Fruit fly (Drosophila melanogaster) whole organism, embryonic: ENCODE measurements around the gene CG17625.

ENCODE experiments used
- ATbp ChIP-seq: fragments of 200-800 bp; sonication (Bioruptor generic); optimal IDR thresholded peaks from 2 replicates; lab custom pipeline; 2017; ENCODE audit warnings: missing biosample characterization, mild to moderate bottlenecking, missing genetic modification characterization, missing genetic modification reagents
- Atf-2 ChIP-seq: fragments of 200-800 bp; sonication (Bioruptor generic); optimal IDR thresholded peaks from 2 replicates; lab custom pipeline; 2016; ENCODE audit warnings: missing biosample characterization, missing genetic modification characterization
- Bgb ChIP-seq: fragments of 200-800 bp; sonication (Bioruptor generic); IDR thresholded peaks from 2 replicates; pipeline ENCODE4 v1.3.6; 2022; ENCODE audit warnings: missing biosample characterization, missing genetic modification characterization; ENCODE audit not compliant: partially characterized antibody
- Blimp-1 ChIP-seq: fragments of 200-800 bp; sonication (Bioruptor generic); optimal IDR thresholded peaks from 3 replicates; lab custom pipeline; 2018; ENCODE audit warnings: missing biosample characterization, missing genetic modification characterization, mild to moderate bottlenecking, moderate library complexity, missing genetic modification reagents
- CG10209 ChIP-seq: fragments of 200-800 bp; sonication (Bioruptor generic); optimal IDR thresholded peaks from 3 replicates; lab custom pipeline; 2017; ENCODE audit warnings: missing biosample characterization, mild to moderate bottlenecking, missing genetic modification characterization, missing genetic modification reagents
- CG10267 ChIP-seq: fragments of 200-800 bp; sonication (Bioruptor generic); optimal IDR thresholded peaks from 2 replicates; lab custom pipeline; 2018; ENCODE audit warnings: missing biosample characterization, mild to moderate bottlenecking, missing genetic modification characterization, moderate library complexity
- CG10979 ChIP-seq: fragments of 200-800 bp; sonication (Bioruptor generic); optimal IDR thresholded peaks from 2 replicates; lab custom pipeline; 2018; ENCODE audit warnings: missing biosample characterization, mild to moderate bottlenecking, missing genetic modification characterization, moderate library complexity
- CG12071 ChIP-seq: fragments of 200-800 bp; sonication (Bioruptor generic); optimal IDR thresholded peaks from 3 replicates; lab custom pipeline; 2018; ENCODE audit warnings: missing biosample characterization, mild to moderate bottlenecking, missing genetic modification characterization
- CG12659 ChIP-seq: fragments of 200-800 bp; sonication (Bioruptor generic); optimal IDR thresholded peaks from 3 replicates; lab custom pipeline; 2017; ENCODE audit warnings: mild to moderate bottlenecking, missing biosample characterization, missing genetic modification reagents, missing genetic modification characterization
- CG14014 ChIP-seq: fragments of 200-800 bp; sonication (Bioruptor generic); IDR thresholded peaks from 2 replicates; pipeline ENCODE4 v1.3.6; 2022; ENCODE audit warnings: missing biosample characterization, missing genetic modification characterization
- CG14441 ChIP-seq: fragments of 200-800 bp; sonication (Bioruptor generic); IDR thresholded peaks from 2 replicates; pipeline ENCODE4 v1.3.6; 2022; ENCODE audit warnings: missing biosample characterization, missing genetic modification characterization
- CG15011 ChIP-seq: fragments of 200-800 bp; sonication (Bioruptor generic); optimal IDR thresholded peaks from 3 replicates; lab custom pipeline; 2018; ENCODE audit warnings: missing biosample characterization, mild to moderate bottlenecking, missing genetic modification characterization
- CG17361 ChIP-seq: fragments of 200-800 bp; sonication (Bioruptor generic); IDR thresholded peaks from 3 replicates; pipeline ENCODE4 v1.3.6; 2022; ENCODE audit warnings: missing biosample characterization, missing genetic modification characterization
- CG18011 ChIP-seq: fragments of 200-800 bp; sonication (Bioruptor generic); optimal IDR thresholded peaks from 2 replicates; lab custom pipeline; 2017; ENCODE audit warnings: missing biosample characterization, missing genetic modification characterization, mild to moderate bottlenecking, moderate library complexity, missing genotype
- CG18476 ChIP-seq: fragments of 200-800 bp; sonication (Bioruptor generic); optimal IDR thresholded peaks from 2 replicates; lab custom pipeline; 2016; ENCODE audit warnings: missing biosample characterization, mild to moderate bottlenecking, missing genetic modification characterization
- CG2712 ChIP-seq: fragments of 200-800 bp; optimal IDR thresholded peaks from 3 replicates; lab custom pipeline; 2019; ENCODE audit warnings: missing biosample characterization, mild to moderate bottlenecking, missing genetic modification characterization, moderate library complexity
- CG2889 ChIP-seq: fragments of 200-800 bp; sonication (Bioruptor generic); IDR thresholded peaks from 3 replicates; pipeline ENCODE4 v1.3.6; 2022; ENCODE audit warnings: missing biosample characterization, missing genetic modification characterization
- CG3995 ChIP-seq: fragments of 200-800 bp; sonication (Bioruptor generic); optimal IDR thresholded peaks from 3 replicates; lab custom pipeline; 2016; ENCODE audit warnings: missing biosample characterization, missing genetic modification characterization
- CG4854 ChIP-seq: fragments of 200-800 bp; sonication (Bioruptor generic); optimal IDR thresholded peaks from 2 replicates; lab custom pipeline; 2016; ENCODE audit warnings: missing biosample characterization, missing genetic modification characterization, inconsistent platforms
- CG5180 ChIP-seq: fragments of 200-800 bp; sonication (Bioruptor generic); optimal IDR thresholded peaks from 3 replicates; lab custom pipeline; 2017; ENCODE audit warnings: missing biosample characterization, missing genetic modification characterization, mild to moderate bottlenecking, moderate library complexity, missing genetic modification reagents
- CG7963 ChIP-seq: fragments of 200-800 bp; sonication (Bioruptor generic); IDR thresholded peaks from 3 replicates; pipeline ENCODE4 v1.3.6; 2022; ENCODE audit warnings: missing biosample characterization, missing genetic modification characterization; ENCODE audit not compliant: partially characterized antibody
- CG9727 ChIP-seq: fragments of 200-800 bp; sonication (Bioruptor generic); optimal IDR thresholded peaks from 3 replicates; lab custom pipeline; 2017; ENCODE audit warnings: missing biosample characterization, mild to moderate bottlenecking, missing genetic modification characterization
- CHES-1-like ChIP-seq: fragments of 200-800 bp; sonication (Bioruptor generic); optimal IDR thresholded peaks from 2 replicates; lab custom pipeline; 2016; ENCODE audit warnings: missing biosample characterization, missing genetic modification characterization
- Chrac-16 ChIP-seq: fragments of 200-800 bp; sonication (Bioruptor generic); optimal IDR thresholded peaks from 3 replicates; lab custom pipeline; 2016; ENCODE audit warnings: missing biosample characterization, missing genetic modification characterization
- Dad ChIP-seq: fragments of 200-800 bp; sonication (Bioruptor generic); optimal IDR thresholded peaks from 3 replicates; lab custom pipeline; 2016; ENCODE audit warnings: missing biosample characterization, missing genetic modification characterization
- Hand ChIP-seq: fragments of 200-800 bp; sonication (Bioruptor generic); optimal IDR thresholded peaks from 2 replicates; lab custom pipeline; 2017; ENCODE audit warnings: mild to moderate bottlenecking, missing biosample characterization, missing genetic modification reagents, missing genetic modification characterization
- NC2α ChIP-seq: fragments of 200-800 bp; sonication (Bioruptor generic); optimal IDR thresholded peaks from 2 replicates; lab custom pipeline; 2016; ENCODE audit warnings: missing biosample characterization, missing genetic modification characterization
- Opbp ChIP-seq: fragments of 200-800 bp; sonication (Bioruptor generic); IDR thresholded peaks from 3 replicates; pipeline ENCODE4 v1.3.6; 2022; ENCODE audit warnings: missing biosample characterization, missing genetic modification characterization; ENCODE audit not compliant: partially characterized antibody
- Rx ChIP-seq: fragments of 200-800 bp; sonication (Bioruptor generic); IDR thresholded peaks from 2 replicates; pipeline ENCODE4 v1.3.6; 2022; ENCODE audit warnings: missing biosample characterization, missing genetic modification characterization
- TFAM ChIP-seq: fragments of 200-800 bp; sonication (Bioruptor generic); optimal IDR thresholded peaks from 2 replicates; lab custom pipeline; 2017; ENCODE audit warnings: missing biosample characterization, missing genetic modification characterization, inconsistent platforms
- Xbp1 ChIP-seq: fragments of 200-800 bp; sonication (Bioruptor generic); optimal IDR thresholded peaks from 3 replicates; lab custom pipeline; 2016; ENCODE audit warnings: missing biosample characterization, mild to moderate bottlenecking, missing genetic modification characterization
- bcd ChIP-seq: fragments of 200-800 bp; sonication (Bioruptor generic); optimal IDR thresholded peaks from 2 replicates; lab custom pipeline; 2017; ENCODE audit warnings: missing biosample characterization, mild to moderate bottlenecking, missing genetic modification characterization
- cg ChIP-seq: fragments of 200-800 bp; sonication (Bioruptor generic); optimal IDR thresholded peaks from 3 replicates; lab custom pipeline; 2019; ENCODE audit warnings: missing biosample characterization, mild to moderate bottlenecking, missing genetic modification characterization, moderate library complexity
- grn ChIP-seq: fragments of 200-800 bp; sonication (Bioruptor generic); optimal IDR thresholded peaks from 3 replicates; lab custom pipeline; 2017; ENCODE audit warnings: missing biosample characterization, missing genetic modification characterization
- h ChIP-seq: fragments of >200 bp; optimal IDR thresholded peaks from 2 replicates; lab custom pipeline; 2017
- hb ChIP-seq: fragments of 200-800 bp; sonication (Bioruptor generic); IDR thresholded peaks from 3 replicates; pipeline ENCODE4 v1.3.6; 2022; ENCODE audit warnings: missing biosample characterization, missing genetic modification characterization; ENCODE audit not compliant: partially characterized antibody
- hth ChIP-seq: fragments of >200 bp; optimal IDR thresholded peaks from 2 replicates; lab custom pipeline; 2017; ENCODE audit warnings: inconsistent platforms
- jumu ChIP-seq: fragments of 200-800 bp; sonication (Bioruptor generic); optimal IDR thresholded peaks from 3 replicates; lab custom pipeline; 2016; ENCODE audit warnings: missing biosample characterization, missing genetic modification characterization
- kni ChIP-seq: fragments of 200-800 bp; sonication (Bioruptor generic); optimal IDR thresholded peaks from 3 replicates; lab custom pipeline; 2017; ENCODE audit warnings: mild to moderate bottlenecking, missing biosample characterization, missing genetic modification reagents, missing genetic modification characterization
- mirr ChIP-seq: fragments of 200-800 bp; sonication (Bioruptor generic); optimal IDR thresholded peaks from 3 replicates; lab custom pipeline; 2018; ENCODE audit warnings: missing biosample characterization, mild to moderate bottlenecking, missing genetic modification characterization
- nerfin-1 ChIP-seq: fragments of 200-800 bp; sonication (Bioruptor generic); optimal IDR thresholded peaks from 3 replicates; lab custom pipeline; 2019; ENCODE audit warnings: missing biosample characterization, mild to moderate bottlenecking, missing genetic modification characterization, moderate library complexity
- odd ChIP-seq: fragments of 200-800 bp; sonication (Bioruptor generic); optimal IDR thresholded peaks from 2 replicates; lab custom pipeline; 2017; ENCODE audit warnings: missing biosample characterization, mild to moderate bottlenecking, missing genetic modification characterization
- pnt ChIP-seq: fragments of 200-800 bp; sonication (Bioruptor generic); optimal IDR thresholded peaks from 3 replicates; lab custom pipeline; 2016; ENCODE audit warnings: missing biosample characterization, missing genetic modification characterization
- prd ChIP-seq, 3 experiments: fragments of >200 bp in 2 of 3; fragments of 200-800 bp in 1 of 3; sonication (Bioruptor generic) in 1 of 3; optimal IDR thresholded peaks in 2 of 3; IDR thresholded peaks in 1 of 3; 2 replicates in 2 of 3; 3 replicates in 1 of 3; pipeline versions ENCODE4 v1.3.6 to Lab custom; 2017 to 2022; ENCODE audit warnings: missing biosample characterization in 1 of 3, missing genetic modification characterization in 1 of 3
- pum ChIP-seq: fragments of 200-800 bp; sonication (Bioruptor generic); optimal IDR thresholded peaks from 2 replicates; lab custom pipeline; 2016; ENCODE audit warnings: missing biosample characterization, missing genetic modification characterization
- pzg ChIP-seq: fragments of 200-800 bp; sonication (Bioruptor generic); optimal IDR thresholded peaks from 3 replicates; lab custom pipeline; 2018; ENCODE audit warnings: missing biosample characterization, mild to moderate bottlenecking, missing genetic modification characterization, moderate library complexity
- sna ChIP-seq: fragments of 200-800 bp; sonication (Bioruptor generic); IDR thresholded peaks from 2 replicates; pipeline ENCODE4 v1.3.6; 2022; ENCODE audit warnings: missing biosample characterization, missing genetic modification characterization; ENCODE audit not compliant: partially characterized antibody
- sug ChIP-seq: fragments of 200-800 bp; optimal IDR thresholded peaks from 2 replicates; lab custom pipeline; 2019; ENCODE audit warnings: missing biosample characterization, mild to moderate bottlenecking, missing genetic modification characterization, moderate library complexity
- trh ChIP-seq: fragments of 200-800 bp; sonication (Bioruptor generic); optimal IDR thresholded peaks from 2 replicates; lab custom pipeline; 2016; ENCODE audit warnings: missing biosample characterization, missing genetic modification characterization

CG17625 gene

DNA sequence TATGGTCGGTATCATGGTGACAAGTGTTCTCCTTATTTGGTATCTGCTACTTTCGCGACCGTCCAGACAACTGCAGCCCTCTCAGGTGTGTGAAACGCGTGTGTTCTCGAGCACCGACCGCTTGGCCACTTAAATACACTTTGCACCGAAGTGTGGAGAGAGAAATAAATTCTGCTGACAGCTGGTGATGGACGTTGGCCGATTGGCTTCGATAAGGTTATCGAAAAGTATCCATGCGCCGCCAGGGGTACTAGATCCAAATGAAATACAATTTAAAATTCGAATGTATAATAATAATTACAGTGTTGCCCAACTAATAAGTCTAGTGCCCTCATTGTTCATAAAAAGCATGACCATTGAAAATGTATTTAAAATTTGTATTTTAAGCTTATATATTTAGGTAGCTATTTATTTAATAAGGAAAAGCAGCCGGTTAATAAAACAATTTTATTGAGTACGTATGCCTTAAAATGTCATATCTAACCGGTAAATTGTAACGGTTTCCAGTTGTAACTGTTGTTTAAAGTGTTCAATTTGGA, at the start of gene CG17625, which contains the start of gene Gclm:
TSS of gene CG17625 (plus strand) at position 514 of the 539 bp plus-strand sequence.
TSS of gene Gclm (minus strand) at position 175 of the 539 bp plus-strand sequence.
- TF ChIP-seq CG18476, result peak; percentile 18
- TF ChIP-seq CG3995, result peak; percentile 50
- no peak for TF ChIP-seq TFAM (GFP tag; lab: Kevin White, UChicago)
- peak; percentile 19 for TF ChIP-seq CG10209 (GFP tag; lab: Kevin White, UChicago)
- no peak for TF ChIP-seq CG4854
- peak; percentile 41 for TF ChIP-seq CG9727 (GFP tag; lab: Kevin White, UChicago)
- no peak for TF ChIP-seq hth (lab: Kevin White, UChicago)
- no peak for TF ChIP-seq pum (GFP tag; lab: Kevin White, UChicago)
- peak; percentile 86 for TF ChIP-seq Opbp (GFP tag; lab: Robert Waterston, UW)
- no peak for TF ChIP-seq Rx (GFP tag; lab: Robert Waterston, UW)
- TF ChIP-seq grn (GFP tag; lab: Kevin White, UChicago), result no peak
- no peak for TF ChIP-seq odd (GFP tag; lab: Kevin White, UChicago)
- peak; percentile 68 for TF ChIP-seq CG2712 (tag; lab: Kevin White, UChicago)
- TF ChIP-seq Hand (GFP tag; lab: Kevin White, UChicago), result peak; percentile 25
- TF ChIP-seq CG14441 (GFP tag; lab: Robert Waterston, UW), result peak; percentile 49; the same call in 1 of the 2 replicates
- TF ChIP-seq CG15011 (GFP tag; lab: Kevin White, UChicago), result no peak
- TF ChIP-seq Dad (GFP tag; lab: Kevin White, UChicago), result peak; percentile 29
- TF ChIP-seq trh, result no peak
- TF ChIP-seq Bgb, result peak; percentile 83
- peak; percentile 90 for TF ChIP-seq CG10267 (tag; lab: Kevin White, UChicago)
- peak; percentile 36 for TF ChIP-seq CG10979
- peak; percentile 69; the same call in 1 of the 2 replicates for TF ChIP-seq sna (GFP tag; lab: Robert Waterston, UW)
- TF ChIP-seq prd (optimal IDR thresholded peaks at IDR 0.05; lab: Kevin White, UChicago), result no peak
- TF ChIP-seq prd (GFP tag; IDR thresholded peaks at IDR 0.05; lab: Robert Waterston, UW), result peak; percentile 67
- peak; percentile 62 for TF ChIP-seq Xbp1 (GFP tag; lab: Kevin White, UChicago)
- peak; percentile 75 for TF ChIP-seq CG12659
- TF ChIP-seq CG14014 (GFP tag; lab: Robert Waterston, UW), result peak; percentile 63
- peak; percentile 34 for TF ChIP-seq Chrac-16
- TF ChIP-seq pzg (GFP tag; lab: Kevin White, UChicago), result peak; percentile 82
- no peak for TF ChIP-seq Atf-2 (GFP tag; lab: Kevin White, UChicago)
- TF ChIP-seq CG17361 (GFP tag; lab: Robert Waterston, UW), result peak; percentile 58; the same call in 1 of the 3 replicates
- peak; percentile 56 for TF ChIP-seq mirr (GFP tag; lab: Kevin White, UChicago)
- peak; percentile 73 for TF ChIP-seq hb
- peak; percentile 76 for TF ChIP-seq sug (tag; lab: Kevin White, UChicago)
- TF ChIP-seq CG12071 (GFP tag; lab: Kevin White, UChicago), result peak; percentile 32
- TF ChIP-seq CG2889, result no peak
- TF ChIP-seq CG7963 (GFP tag; lab: Robert Waterston, UW), result peak; percentile 62
- no peak for TF ChIP-seq kni (GFP tag; lab: Kevin White, UChicago)
- TF ChIP-seq CG18011 (GFP tag; lab: Kevin White, UChicago), result no peak
- TF ChIP-seq ATbp (GFP tag; lab: Kevin White, UChicago), result no peak
- TF ChIP-seq CG5180, result no peak
- TF ChIP-seq nerfin-1 (tag; lab: Kevin White, UChicago), result peak; percentile 37
- no peak for TF ChIP-seq NC2α (GFP tag; lab: Kevin White, UChicago)
- TF ChIP-seq pnt (GFP tag; lab: Kevin White, UChicago), result no peak
- TF ChIP-seq cg (GFP tag; lab: Kevin White, UChicago), result no peak
- peak; percentile 3 for TF ChIP-seq jumu (GFP tag; lab: Kevin White, UChicago)
- TF ChIP-seq CHES-1-like, result peak; percentile 66
- peak; percentile 4 for TF ChIP-seq bcd (GFP tag; lab: Kevin White, UChicago)
- TF ChIP-seq Blimp-1 (GFP tag; lab: Kevin White, UChicago), result peak; percentile 38
- no peak for TF ChIP-seq h
